Worm (Caenorhabditis elegans) whole organism, L2 larva: Measurements from ENCODE around the gene mab-5.

Source experiments
- Y55F3AM.14 ChIP-seq: fragments of 200-800 bp; sonication (Bioruptor generic); optimal IDR thresholded peaks from 2 replicates; lab custom pipeline; 2018; ENCODE audit warnings: mild to moderate bottlenecking, missing genetic modification characterization, missing compliant biosample characterization
- alr-1 ChIP-seq: fragments of 150-350 bp; optimal IDR thresholded peaks from 2 replicates; lab custom pipeline; 2014; ENCODE audit warnings: missing biosample characterization, missing genetic modification characterization
- ama-1 ChIP-seq: fragments of 150-350 bp; optimal IDR thresholded peaks from 2 replicates; lab custom pipeline; 2018; ENCODE audit warnings: inconsistent platforms
- blmp-1 ChIP-seq: sonication (generic microtip); optimal IDR thresholded peaks from 2 replicates; lab custom pipeline; 2017; ENCODE audit warnings: missing genetic modification characterization, mild to moderate bottlenecking, missing compliant biosample characterization, antibody characterized with exemption, moderate library complexity; ENCODE audit not compliant: insufficient read depth
- ceh-16 ChIP-seq: fragments of 150-350 bp; optimal IDR thresholded peaks from 2 replicates; lab custom pipeline; 2014; ENCODE audit warnings: missing biosample characterization, missing genetic modification characterization
- crh-2 ChIP-seq: sonication (generic microtip); optimal IDR thresholded peaks from 2 replicates; lab custom pipeline; 2017; ENCODE audit warnings: missing biosample characterization, missing genetic modification characterization
- egl-27 ChIP-seq: sonication (generic microtip); optimal IDR thresholded peaks from 3 replicates; lab custom pipeline; 2017; ENCODE audit warnings: missing biosample characterization, missing genetic modification reagents, missing genetic modification characterization
- fos-1 ChIP-seq: fragments of 150-350 bp; optimal IDR thresholded peaks from 2 replicates; lab custom pipeline; 2014; ENCODE audit warnings: missing biosample characterization, missing genetic modification characterization
- lin-11 ChIP-seq: fragments of 150-350 bp; sonication (generic microtip); optimal IDR thresholded peaks from 2 replicates; lab custom pipeline; 2014; ENCODE audit warnings: missing biosample characterization, missing genetic modification characterization, inconsistent platforms, mixed read lengths
- lin-13 ChIP-seq: fragments of 150-350 bp; optimal IDR thresholded peaks from 2 replicates; lab custom pipeline; 2014; ENCODE audit warnings: missing biosample characterization, missing genetic modification reagents, missing genetic modification characterization
- lin-39 ChIP-seq: fragments of 150-350 bp; optimal IDR thresholded peaks from 2 replicates; lab custom pipeline; 2014; ENCODE audit warnings: missing biosample characterization, missing genetic modification reagents, missing genetic modification characterization
- mab-5 ChIP-seq: fragments of 150-350 bp; optimal IDR thresholded peaks from 2 replicates; lab custom pipeline; 2014; ENCODE audit warnings: missing biosample characterization, missing genetic modification characterization
- mbf-1 ChIP-seq: sonication (generic microtip); optimal IDR thresholded peaks from 2 replicates; lab custom pipeline; 2017; ENCODE audit warnings: missing biosample characterization, missing genetic modification characterization
- mdl-1 ChIP-seq, 2 experiments: fragments of 150-350 bp in 1 of 2; sonication (generic microtip) in 1 of 2; optimal IDR thresholded peaks; 2 replicates each; lab custom pipeline; 2017; ENCODE audit warnings: missing biosample characterization in 2 of 2, missing genetic modification characterization in 2 of 2
- nhr-10 ChIP-seq: sonication (generic microtip); optimal IDR thresholded peaks from 2 replicates; lab custom pipeline; 2017; ENCODE audit warnings: missing biosample characterization, missing genetic modification characterization
- nhr-11 ChIP-seq: fragments of 150-350 bp; optimal IDR thresholded peaks from 2 replicates; lab custom pipeline; 2014; ENCODE audit warnings: missing biosample characterization, missing genetic modification characterization
- nhr-12 ChIP-seq: fragments of 150-350 bp; optimal IDR thresholded peaks from 2 replicates; lab custom pipeline; 2014; ENCODE audit warnings: missing biosample characterization, missing genetic modification characterization
- nhr-129 ChIP-seq: fragments of 150-350 bp; optimal IDR thresholded peaks from 2 replicates; lab custom pipeline; 2014; ENCODE audit warnings: missing biosample characterization, missing genetic modification characterization
- nhr-21 ChIP-seq: fragments of 150-350 bp; optimal IDR thresholded peaks from 2 replicates; lab custom pipeline; 2014; ENCODE audit warnings: missing biosample characterization, missing genetic modification characterization
- nhr-23 ChIP-seq: fragments of 150-350 bp; optimal IDR thresholded peaks from 2 replicates; lab custom pipeline; 2014; ENCODE audit warnings: missing biosample characterization, missing genetic modification reagents, missing genetic modification characterization
- nhr-25 ChIP-seq: fragments of 150-350 bp; sonication (generic microtip); optimal IDR thresholded peaks from 3 replicates; lab custom pipeline; 2014; ENCODE audit warnings: missing biosample characterization, missing genetic modification characterization
- nhr-77 ChIP-seq: fragments of 150-350 bp; optimal IDR thresholded peaks from 2 replicates; lab custom pipeline; 2014; ENCODE audit warnings: missing biosample characterization, missing genetic modification characterization
- sem-4 ChIP-seq: fragments of 150-350 bp; optimal IDR thresholded peaks from 2 replicates; lab custom pipeline; 2014; ENCODE audit warnings: missing biosample characterization, missing genetic modification reagents, missing genetic modification characterization
- skn-1 ChIP-seq: sonication (generic microtip); optimal IDR thresholded peaks from 2 replicates; lab custom pipeline; 2017; ENCODE audit warnings: missing biosample characterization, missing genetic modification characterization
- sma-3 ChIP-seq: sonication (generic microtip); optimal IDR thresholded peaks from 2 replicates; lab custom pipeline; 2016; ENCODE audit warnings: missing genetic modification reagents, missing genetic modification characterization, missing compliant biosample characterization
- sma-9 ChIP-seq, 2 experiments: fragments of 150-350 bp in 1 of 2; sonication (generic microtip) in 1 of 2; optimal IDR thresholded peaks; 2 replicates each; lab custom pipeline; 2014 to 2016; ENCODE audit warnings: missing genetic modification characterization in 2 of 2, mild to moderate bottlenecking in 1 of 2, missing biosample characterization in 1 of 2, missing compliant biosample characterization in 1 of 2, missing genetic modification reagents in 1 of 2, moderate library complexity in 1 of 2
- unc-39 ChIP-seq: fragments of 150-350 bp; optimal IDR thresholded peaks from 2 replicates; lab custom pipeline; 2014; ENCODE audit warnings: missing biosample characterization, missing genetic modification characterization
- unc-55 ChIP-seq: fragments of 150-350 bp; sonication (generic microtip); optimal IDR thresholded peaks from 3 replicates; lab custom pipeline; 2014; ENCODE audit warnings: missing biosample characterization, missing genetic modification reagents, missing genetic modification characterization
- unc-62 ChIP-seq: fragments of 150-350 bp; optimal IDR thresholded peaks from 2 replicates; lab custom pipeline; 2014; ENCODE audit warnings: missing biosample characterization, missing genetic modification reagents, missing genetic modification characterization
- ztf-4 ChIP-seq: fragments of 150-350 bp; optimal IDR thresholded peaks from 2 replicates; lab custom pipeline; 2014; ENCODE audit warnings: missing biosample characterization, missing genetic modification characterization

mab-5 gene

DNA sequence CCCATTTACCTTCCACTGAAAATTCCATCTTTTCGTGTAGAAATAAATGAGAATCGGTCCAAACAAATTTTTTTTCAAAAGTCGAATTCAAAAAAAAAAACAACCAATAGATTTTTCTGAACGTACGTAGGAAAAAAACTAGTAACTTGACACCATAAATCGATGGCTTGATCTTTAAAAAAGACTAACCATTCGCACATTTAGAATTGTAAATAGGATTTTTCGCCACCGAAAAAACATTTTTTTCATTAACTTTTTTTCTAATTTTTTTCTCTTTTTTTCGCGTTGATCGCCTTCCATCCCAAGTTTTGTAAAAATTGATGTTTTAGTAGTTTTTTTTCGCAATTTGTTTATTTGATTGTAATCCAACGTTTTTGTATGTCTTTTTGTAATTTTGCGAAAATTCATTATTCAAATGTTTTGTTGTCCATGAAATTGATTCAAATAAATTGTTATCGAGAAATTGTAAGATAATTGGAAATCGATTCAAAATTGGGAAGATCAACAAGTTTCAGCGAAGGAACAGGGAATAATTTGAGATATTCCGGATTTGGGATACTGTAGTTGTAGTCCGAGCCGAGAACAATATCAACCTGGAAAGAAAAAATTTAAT is 45.5 kb downstream of the mab-5 start:
- TF ChIP-seq sma-3 (GFP tag; lab: Kevin White, UChicago) (no peak), crh-2 (tag; lab: Kevin White, UChicago) (no peak), mbf-1 (tag; lab: Kevin White, UChicago) (no peak), nhr-77 (no peak), ztf-4 (tag; lab: Kevin White, UChicago) (peak; percentile 25), nhr-129 (no peak)

DNA sequence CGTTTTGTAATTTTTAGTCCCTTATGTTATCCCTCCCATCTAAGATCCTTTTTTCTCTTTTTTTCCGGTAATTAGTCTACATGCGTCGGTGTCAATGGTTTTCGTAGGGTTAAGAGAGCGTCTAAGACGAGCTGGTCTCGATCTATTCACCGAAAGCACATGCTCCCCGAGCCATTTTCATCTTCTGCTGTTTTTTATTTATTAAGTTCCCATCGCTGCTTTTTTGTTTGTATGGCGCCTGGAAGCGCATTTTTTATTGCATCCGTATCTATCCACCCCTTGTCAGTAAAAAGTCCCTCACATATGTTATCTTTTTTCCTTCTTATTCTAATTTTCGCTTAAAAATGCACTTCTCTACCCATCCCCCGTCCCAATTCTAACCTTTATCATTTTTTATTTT is 46.4 kb downstream of the mab-5 start:
- TF ChIP-seq mbf-1 (tag; lab: Kevin White, UChicago), result no peak
- TF ChIP-seq nhr-21 (tag; lab: Kevin White, UChicago), result peak; percentile 12
- TF ChIP-seq lin-11, result no peak
- TF ChIP-seq crh-2 (tag; lab: Kevin White, UChicago), result no peak
- no peak for TF ChIP-seq ama-1 (lab: Kevin White, UChicago)
- TF ChIP-seq Y55F3AM.14, result peak; percentile 20

DNA sequence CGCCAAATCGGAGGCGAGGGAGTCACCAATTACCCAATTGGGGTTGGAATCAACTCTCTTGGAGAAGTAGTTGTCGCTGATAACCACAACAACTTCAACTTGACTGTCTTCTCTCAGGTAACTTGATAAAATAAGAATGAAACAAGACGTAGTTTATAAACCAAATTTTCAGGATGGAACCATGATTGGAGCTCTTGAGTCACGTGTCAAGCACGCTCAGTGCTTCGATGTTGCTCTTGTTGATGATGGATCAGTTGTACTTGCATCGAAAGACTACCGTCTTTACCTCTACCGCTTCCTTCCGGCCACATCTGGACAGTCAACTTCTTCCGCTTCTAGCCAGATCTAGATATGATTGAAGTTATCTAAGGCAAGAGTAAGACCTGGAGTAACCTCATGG is 47.3 kb downstream of the mab-5 start:
- no peak for TF ChIP-seq mab-5 (tag; lab: Kevin White, UChicago)
- no peak for TF ChIP-seq unc-55
- TF ChIP-seq skn-1, result no peak
- no peak for TF ChIP-seq egl-27 (tag; lab: Kevin White, UChicago)
- TF ChIP-seq nhr-12 (tag; lab: Kevin White, UChicago), result no peak
- TF ChIP-seq nhr-129, result no peak
- no peak for TF ChIP-seq nhr-21 (tag; lab: Kevin White, UChicago)
- no peak for TF ChIP-seq lin-13 (GFP tag; lab: Kevin White, UChicago)
- no peak for TF ChIP-seq nhr-10 (tag; lab: Kevin White, UChicago)
- TF ChIP-seq nhr-11 (tag; lab: Kevin White, UChicago), result no peak
- no peak for TF ChIP-seq ceh-16
- no peak for TF ChIP-seq unc-62 (GFP tag; lab: Kevin White, UChicago)
- TF ChIP-seq nhr-23 (tag; lab: Kevin White, UChicago), result no peak

DNA sequence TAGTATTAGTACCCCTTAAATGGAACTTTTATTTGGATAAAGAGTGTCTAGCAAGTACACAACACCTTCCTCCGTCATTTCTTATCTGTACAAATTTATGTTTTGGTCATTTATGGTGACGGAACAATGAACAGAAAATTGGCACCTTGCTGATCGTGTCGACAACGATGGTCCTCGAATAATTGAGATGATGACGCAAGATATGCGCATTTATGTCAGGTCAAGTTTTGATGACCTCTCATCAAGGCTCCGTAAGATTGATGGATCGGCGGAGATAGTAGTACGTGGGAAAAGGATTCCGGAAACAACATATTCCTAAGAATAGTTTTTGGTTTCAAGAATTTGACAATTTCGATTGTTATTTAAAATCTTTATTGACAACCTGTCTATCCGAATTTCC is 49.1 kb downstream of the mab-5 start:
- TF ChIP-seq mdl-1 (tag; optimal IDR thresholded peaks at IDR 0.05; lab: Kevin White, UChicago), result no peak
- no peak for TF ChIP-seq fos-1
- TF ChIP-seq crh-2 (tag; lab: Kevin White, UChicago), result no peak
- TF ChIP-seq sem-4 (tag; lab: Kevin White, UChicago), result no peak
- TF ChIP-seq unc-55, result no peak
- no peak for TF ChIP-seq lin-39 (tag; lab: Kevin White, UChicago)

DNA sequence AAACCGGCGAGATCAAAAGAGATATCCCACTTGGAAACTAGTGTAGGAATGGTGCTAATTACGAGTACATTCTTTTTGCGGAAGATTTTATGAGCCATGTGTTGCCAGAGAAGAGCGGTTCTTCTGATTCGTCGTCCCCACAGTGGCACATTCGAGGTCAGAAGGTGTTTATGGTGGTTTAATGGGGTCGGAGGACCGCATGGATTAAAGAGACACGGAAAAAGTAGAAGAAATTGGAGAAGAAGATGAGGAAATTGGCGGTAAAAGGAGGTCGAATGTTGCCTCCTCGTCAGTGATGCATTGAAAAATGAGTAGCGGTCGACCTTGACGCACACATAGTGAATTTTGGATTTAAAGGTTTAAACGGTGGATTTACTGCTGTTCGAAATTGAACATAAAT is 49.7 kb downstream of the mab-5 start:
- TF ChIP-seq ztf-4 (tag; lab: Kevin White, UChicago), result no peak
- no peak for TF ChIP-seq blmp-1 (tag; lab: Kevin White, UChicago)
- TF ChIP-seq alr-1 (tag; lab: Kevin White, UChicago), result no peak
- no peak for TF ChIP-seq unc-39 (tag; lab: Kevin White, UChicago)
- no peak for TF ChIP-seq nhr-23 (tag; lab: Kevin White, UChicago)
- no peak for TF ChIP-seq mab-5 (tag; lab: Kevin White, UChicago)
- TF ChIP-seq nhr-10 (tag; lab: Kevin White, UChicago), result no peak
- peak; percentile 4 for TF ChIP-seq nhr-25
- peak; percentile 22 for TF ChIP-seq nhr-129
- TF ChIP-seq, all 48 proteins: peak for 2

DNA sequence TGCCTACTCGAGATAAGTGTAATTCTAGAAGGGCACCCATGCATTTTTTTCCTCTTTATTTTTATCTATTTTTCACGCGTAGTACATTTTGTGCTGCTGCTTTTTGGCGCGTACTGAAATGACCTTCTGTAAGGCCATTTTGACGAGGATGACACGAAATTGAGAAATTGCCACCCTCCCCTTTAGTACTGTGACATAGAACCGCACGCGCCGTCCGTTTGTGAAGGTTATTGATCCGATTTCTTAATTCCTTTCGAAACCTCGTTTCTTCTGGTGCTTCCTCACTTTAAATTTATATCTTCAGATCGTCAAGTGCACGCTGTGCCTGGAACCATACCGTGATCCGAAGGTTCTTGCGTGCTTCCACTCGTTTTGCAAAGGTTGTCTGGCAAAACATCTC is 52.2 kb downstream of the mab-5 start:
- TF ChIP-seq nhr-25 (peak; percentile 17), nhr-10 (tag; lab: Kevin White, UChicago) (no peak)

DNA sequence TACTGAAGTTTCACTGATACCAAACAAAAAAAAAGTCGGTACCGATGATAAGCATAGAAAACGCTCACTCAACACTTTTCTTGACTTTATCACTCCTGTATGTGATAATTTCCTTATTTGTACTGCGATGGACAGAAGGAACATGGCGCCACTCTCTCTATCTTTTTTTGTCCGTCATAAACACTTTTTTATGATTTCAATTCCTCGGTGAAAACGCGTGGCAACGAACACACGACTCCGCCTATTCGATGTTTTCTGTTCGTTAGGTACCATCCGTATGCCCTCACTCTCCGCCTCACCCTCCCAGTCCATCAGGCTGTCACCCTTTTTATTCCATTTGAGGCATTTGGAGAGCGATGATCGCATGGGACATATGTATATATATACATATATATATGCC is 52.9 kb downstream of the mab-5 start:
- TF ChIP-seq fos-1, result peak; percentile 85
- TF ChIP-seq nhr-129, result no peak
- no peak for TF ChIP-seq unc-55
- TF ChIP-seq sma-9 (GFP tag; optimal IDR thresholded peaks at IDR 0.05; lab: Kevin White, UChicago), result peak; percentile 29
- no peak for TF ChIP-seq sma-9 (tag; optimal IDR thresholded peaks at IDR 0.05; lab: Kevin White, UChicago)
- no peak for TF ChIP-seq ceh-16
